Fruit fly (Drosophila melanogaster): ENCODE results near the gene Cpsf6.

The Cpsf6 gene

dm6 chr3L:8299224-8300130 lies 15.8 kb downstream of the Cpsf6 start, which contains the start of the genes Arl5 and CG13671 (continued):
- TF ChIP-seq Spps (tag; optimal IDR thresholded peaks at IDR 0.05) = peak; percentile 4
- peak; percentile 58; the same call in 1 of the 2 replicates for TF ChIP-seq CG8765 (GFP tag; IDR thresholded peaks at IDR 0.05)
- TF ChIP-seq gcm2 (GFP tag; optimal IDR thresholded peaks at IDR 0.05) = peak; percentile 47
- no peak for TF ChIP-seq Tbp (GFP tag; optimal IDR thresholded peaks at IDR 0.05)
- peak; percentile 86 for TF ChIP-seq phol (tag; optimal IDR thresholded peaks at IDR 0.05)
- peak; percentile 54 for TF ChIP-seq CG16863 (GFP tag; optimal IDR thresholded peaks at IDR 0.05)
- TF ChIP-seq BtbVII (GFP tag; optimal IDR thresholded peaks at IDR 0.05) = no peak
- peak; percentile 74 for TF ChIP-seq dysf (GFP tag; IDR thresholded peaks at IDR 0.05)
- peak; percentile 86 for TF ChIP-seq Dll (GFP tag; IDR thresholded peaks at IDR 0.05; ENCODE audit: partially characterized antibody)
- peak in 2 of 3 experiments; percentile 16 to 60 for TF ChIP-seq lola (GFP tag; optimal IDR thresholded peaks at IDR 0.05)
- TF ChIP-seq Dfd (GFP tag; optimal IDR thresholded peaks at IDR 0.05) = no peak
- TF ChIP-seq dm (GFP tag; optimal IDR thresholded peaks at IDR 0.05) = no peak
- TF ChIP-seq CG4404 (GFP tag; IDR thresholded peaks at IDR 0.05) = peak; percentile 74
- TF ChIP-seq yki (optimal IDR thresholded peaks at IDR 0.05) = no peak
- TF ChIP-seq Ada2b (GFP tag; IDR thresholded peaks at IDR 0.05) = peak; percentile 75
- TF ChIP-seq fu2 (GFP tag; optimal IDR thresholded peaks at IDR 0.05) = peak; percentile 14
- peak; percentile 49; the same call in 1 of the 2 replicates for TF ChIP-seq wdn (GFP tag; IDR thresholded peaks at IDR 0.05)
- TF ChIP-seq bigmax (GFP tag; optimal IDR thresholded peaks at IDR 0.05) = no peak
- TF ChIP-seq MTF-1 (GFP tag; optimal IDR thresholded peaks at IDR 0.05; ENCODE audit: borderline replicate concordance) = no peak
- peak; percentile 74 for TF ChIP-seq PHDP (tag; optimal IDR thresholded peaks at IDR 0.05)
- TF ChIP-seq Ets65A (GFP tag) = peak; percentile 89
- TF ChIP-seq pzg (GFP tag; optimal IDR thresholded peaks at IDR 0.05) = peak; percentile 62
- peak; percentile 77; the same call in 2 of the 3 replicates for TF ChIP-seq hb (GFP tag; IDR thresholded peaks at IDR 0.05; ENCODE audit: partially characterized antibody)
- peak; percentile 79 for TF ChIP-seq dmrt11E (tag; optimal IDR thresholded peaks at IDR 0.05)
- peak; percentile 75; the same call in 2 of the 3 replicates for TF ChIP-seq CG11695 (GFP tag; IDR thresholded peaks at IDR 0.05)
- TF ChIP-seq CG4360 (GFP tag; IDR thresholded peaks at IDR 0.05) = peak; percentile 85
- TF ChIP-seq tio (GFP tag; optimal IDR thresholded peaks at IDR 0.05) = no peak
- peak; percentile 68 for TF ChIP-seq Atf6 (GFP tag; IDR thresholded peaks at IDR 0.05)
- peak; percentile 74 for TF ChIP-seq cato (GFP tag; optimal IDR thresholded peaks at IDR 0.05; ENCODE audit: borderline replicate concordance)
- TF ChIP-seq vnd (GFP tag; IDR thresholded peaks at IDR 0.05; ENCODE audit: partially characterized antibody) = peak; percentile 78
- peak; percentile 82 for TF ChIP-seq YL-1 (GFP tag; optimal IDR thresholded peaks at IDR 0.05)
- TF ChIP-seq ftz-f1 (GFP tag; optimal IDR thresholded peaks at IDR 0.05) = peak; percentile 74
- peak; percentile 61 for TF ChIP-seq NfI (GFP tag; optimal IDR thresholded peaks at IDR 0.05)
- peak; percentile 76 for TF ChIP-seq CG18262 (tag; optimal IDR thresholded peaks at IDR 0.05)
- peak; percentile 83 for TF ChIP-seq MESR4 (GFP tag; optimal IDR thresholded peaks at IDR 0.05)
- peak; percentile 76 for TF ChIP-seq CG5245 (GFP tag; optimal IDR thresholded peaks at IDR 0.05)
- TF ChIP-seq chif (GFP tag; optimal IDR thresholded peaks at IDR 0.05) = peak; percentile 60
- TF ChIP-seq CG12104 (GFP tag; optimal IDR thresholded peaks at IDR 0.05) = peak; percentile 39
- TF ChIP-seq Dref (GFP tag; IDR thresholded peaks at IDR 0.05) = peak; percentile 79
- peak; percentile 40 for TF ChIP-seq CG3995 (GFP tag; optimal IDR thresholded peaks at IDR 0.05)
- peak; percentile 15 for TF ChIP-seq D19B (GFP tag; optimal IDR thresholded peaks at IDR 0.05)
- no peak for TF ChIP-seq jigr1 (GFP tag; IDR thresholded peaks at IDR 0.05)
- TF ChIP-seq CG13624 (GFP tag; optimal IDR thresholded peaks at IDR 0.05) = peak; percentile 42
- peak; percentile 64; the same call in 1 of the 3 replicates for TF ChIP-seq C15 (GFP tag; IDR thresholded peaks at IDR 0.05)
- TF ChIP-seq sima (GFP tag; optimal IDR thresholded peaks at IDR 0.05) = no peak
- no peak for TF ChIP-seq CG12744 (GFP tag; optimal IDR thresholded peaks at IDR 0.05)
- TF ChIP-seq CG14965 (GFP tag; optimal IDR thresholded peaks at IDR 0.05; ENCODE audit: borderline replicate concordance) = no peak
- TF ChIP-seq bsh (GFP tag; optimal IDR thresholded peaks at IDR 0.05) = peak in 1 of 2 experiments; percentile 83

Data from whole organism, embryonic.